Worm (Caenorhabditis elegans) whole organism, early embryonic: ENCODE measurements around the gene ugt-64.

Source experiments
- B0310.2 ChIP-seq: sonication (generic microtip); optimal IDR thresholded peaks from 2 replicates; lab custom pipeline; 2016; ENCODE audit warnings: mild to moderate bottlenecking, missing genetic modification characterization, missing compliant biosample characterization
- F13C5.2 ChIP-seq: sonication (generic microtip); optimal IDR thresholded peaks from 2 replicates; lab custom pipeline; 2017; ENCODE audit warnings: mild to moderate bottlenecking, missing genetic modification characterization, inconsistent platforms, missing compliant biosample characterization
- aly-1 ChIP-seq: sonication (generic microtip); optimal IDR thresholded peaks from 2 replicates; lab custom pipeline; 2016; ENCODE audit warnings: missing genetic modification characterization, missing compliant biosample characterization
- ama-1 ChIP-seq: fragments of 150-350 bp; optimal IDR thresholded peaks from 2 replicates; lab custom pipeline; 2014
- ceh-13 ChIP-seq: fragments of 200-800 bp; sonication (Bioruptor generic); optimal IDR thresholded peaks from 2 replicates; lab custom pipeline; 2018; ENCODE audit warnings: mild to moderate bottlenecking, missing genetic modification characterization, missing compliant biosample characterization
- ceh-36 ChIP-seq: sonication (generic microtip); optimal IDR thresholded peaks from 2 replicates; lab custom pipeline; 2016; ENCODE audit warnings: missing genetic modification characterization, inconsistent platforms, missing compliant biosample characterization
- ets-7 ChIP-seq: sonication (generic microtip); optimal IDR thresholded peaks from 2 replicates; lab custom pipeline; 2016; ENCODE audit warnings: missing genotype, missing genetic modification characterization, missing compliant biosample characterization
- hmbx-1 ChIP-seq: sonication (generic microtip); optimal IDR thresholded peaks from 2 replicates; lab custom pipeline; 2016; ENCODE audit warnings: mild to moderate bottlenecking, missing genetic modification characterization, missing compliant biosample characterization
- hmg-4 ChIP-seq: fragments of 200-800 bp; sonication (Bioruptor generic); optimal IDR thresholded peaks from 2 replicates; lab custom pipeline; 2018; ENCODE audit warnings: mild to moderate bottlenecking, missing genetic modification characterization, missing compliant biosample characterization
- hnd-1 ChIP-seq: sonication (generic microtip); optimal IDR thresholded peaks from 2 replicates; lab custom pipeline; 2016; ENCODE audit warnings: missing genetic modification characterization, missing compliant biosample characterization
- pes-1 ChIP-seq: fragments of 200-800 bp; sonication (Bioruptor generic); IDR thresholded peaks from 2 replicates; pipeline ENCODE4 v1.3.6; 2022; ENCODE audit warnings: missing genetic modification reagents, missing genetic modification characterization, missing compliant biosample characterization
- sea-1 ChIP-seq: fragments of 200-800 bp; sonication (Bioruptor generic); conservative IDR thresholded peaks from 2 replicates; pipeline ENCODE4 v1.3.6; 2022; ENCODE audit warnings: missing genetic modification characterization, missing compliant biosample characterization
- tbx-37 ChIP-seq: fragments of 200-800 bp; sonication (Bioruptor generic); conservative IDR thresholded peaks from 2 replicates; pipeline ENCODE4 v1.3.6; 2022; ENCODE audit warnings: missing genetic modification reagents, missing genetic modification characterization, missing compliant biosample characterization
- tra-4 ChIP-seq: sonication (generic microtip); optimal IDR thresholded peaks from 2 replicates; lab custom pipeline; 2017; ENCODE audit warnings: missing genetic modification characterization, missing compliant biosample characterization

DNA sequence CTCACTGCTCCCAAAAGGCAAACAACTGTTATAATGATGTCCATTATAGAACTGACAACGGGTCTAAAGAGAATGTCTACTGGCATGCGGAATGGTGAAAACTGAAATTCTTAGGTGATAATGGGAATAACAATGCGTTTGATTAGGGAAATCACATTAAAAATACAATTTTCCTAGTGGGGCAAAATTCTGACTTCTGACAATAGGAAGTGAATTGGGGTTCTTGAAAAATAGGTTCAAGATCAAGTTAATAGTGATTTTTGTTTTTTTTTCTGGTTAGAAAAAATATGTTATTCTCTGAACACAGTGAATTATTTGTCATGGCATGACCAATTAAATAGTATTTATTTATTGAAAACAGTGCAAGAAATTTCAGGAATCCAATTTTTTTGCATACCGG is 19.3 kb downstream of the ugt-64 start, which contains the start of gene srbc-32:
- no peak for TF ChIP-seq aly-1
- no peak for TF ChIP-seq ets-7 (tag; lab: Kevin White, UChicago)
- no peak for TF ChIP-seq sea-1 (GFP tag; lab: Robert Waterston, UW)
- no peak for TF ChIP-seq ama-1 (lab: Kevin White, UChicago)
- TF ChIP-seq hnd-1: no peak
- TF ChIP-seq tra-4: no peak
- no peak for TF ChIP-seq ceh-36 (tag; lab: Kevin White, UChicago)
- no peak for TF ChIP-seq B0310.2 (tag; lab: Kevin White, UChicago)
- TF ChIP-seq hmbx-1 (tag; lab: Kevin White, UChicago): no peak
- no peak for TF ChIP-seq pes-1 (GFP tag; lab: Robert Waterston, UW)
- TF ChIP-seq ceh-13 (GFP tag; lab: Kevin White, UChicago): no peak
- no peak for TF ChIP-seq F13C5.2 (tag; lab: Kevin White, UChicago)
- TF ChIP-seq tbx-37: no peak
- TF ChIP-seq hmg-4 (GFP tag; lab: Kevin White, UChicago): no peak
